Worm (Caenorhabditis elegans) whole organism, L3 larva: ENCODE data around the gene Y39G8B.2.

Source experiments
- R02D3.7 ChIP-seq: fragments of 150-350 bp; optimal IDR thresholded peaks from 2 replicates; lab custom pipeline; 2014; ENCODE audit warnings: missing biosample characterization, missing genetic modification characterization
- aly-2 ChIP-seq: fragments of 150-350 bp; optimal IDR thresholded peaks from 2 replicates; lab custom pipeline; 2014; ENCODE audit warnings: missing biosample characterization, missing genetic modification characterization
- ceh-28 ChIP-seq: fragments of 150-350 bp; optimal IDR thresholded peaks from 2 replicates; lab custom pipeline; 2014; ENCODE audit warnings: missing biosample characterization, missing genetic modification reagents, missing genetic modification characterization
- egl-5 ChIP-seq: fragments of 150-350 bp; optimal IDR thresholded peaks from 2 replicates; lab custom pipeline; 2017; ENCODE audit warnings: missing biosample characterization, missing genetic modification reagents, missing genetic modification characterization, inconsistent platforms
- elt-2 ChIP-seq: sonication (generic microtip); optimal IDR thresholded peaks from 2 replicates; lab custom pipeline; 2016; ENCODE audit warnings: missing genetic modification reagents, mild to moderate bottlenecking, missing genetic modification characterization, missing compliant biosample characterization
- elt-3 ChIP-seq, 3 experiments: fragments of 150-350 bp in 1 of 3; sonication (generic microtip) in 2 of 3; optimal IDR thresholded peaks; 2 replicates in 2 of 3; 4 replicates in 1 of 3; lab custom pipeline; 2014 to 2017; ENCODE audit warnings: missing biosample characterization in 3 of 3, missing genetic modification characterization in 3 of 3
- mdl-1 ChIP-seq: fragments of 150-350 bp; optimal IDR thresholded peaks from 2 replicates; lab custom pipeline; 2014; ENCODE audit warnings: missing biosample characterization, missing genetic modification characterization
- nhr-11 ChIP-seq: fragments of 150-350 bp; optimal IDR thresholded peaks from 2 replicates; lab custom pipeline; 2014; ENCODE audit warnings: missing biosample characterization, missing genetic modification characterization
- nhr-12 ChIP-seq: fragments of 150-350 bp; optimal IDR thresholded peaks from 2 replicates; lab custom pipeline; 2014; ENCODE audit warnings: missing biosample characterization, missing genetic modification characterization
- pha-4 ChIP-seq: fragments of 150-350 bp; optimal IDR thresholded peaks from 2 replicates; lab custom pipeline; 2014; ENCODE audit warnings: missing biosample characterization, missing genetic modification reagents, missing genetic modification characterization
- pqm-1 ChIP-seq: fragments of 150-350 bp; optimal IDR thresholded peaks from 2 replicates; lab custom pipeline; 2017; ENCODE audit warnings: missing biosample characterization, missing genetic modification characterization, inconsistent platforms
- skn-1 ChIP-seq: fragments of 150-350 bp; optimal IDR thresholded peaks from 2 replicates; lab custom pipeline; 2014; ENCODE audit warnings: missing biosample characterization, missing genetic modification characterization
- unc-62 ChIP-seq: fragments of 150-350 bp; sonication (generic microtip); optimal IDR thresholded peaks from 4 replicates; lab custom pipeline; 2014; ENCODE audit warnings: missing biosample characterization, missing genetic modification reagents, missing genetic modification characterization
- zag-1 ChIP-seq: fragments of 150-350 bp; optimal IDR thresholded peaks from 2 replicates; lab custom pipeline; 2014; ENCODE audit warnings: missing biosample characterization, missing genetic modification characterization

ce11 chrII:13935907-13936306 is 40.1 kb downstream of the Y39G8B.2 start:
- TF ChIP-seq ceh-28 (no peak), elt-3 (tag; optimal IDR thresholded peaks at IDR 0.05; lab: Kevin White, UChicago) (no peak), mdl-1 (tag; lab: Kevin White, UChicago) (no peak), pqm-1 (no peak), nhr-11 (tag; lab: Kevin White, UChicago) (no peak), skn-1 (tag; lab: Kevin White, UChicago) (no peak), pha-4 (tag; lab: Kevin White, UChicago) (no peak), zag-1 (no peak), nhr-12 (tag; lab: Kevin White, UChicago) (no peak), unc-62 (GFP tag; lab: Kevin White, UChicago) (no peak), R02D3.7 (tag; lab: Kevin White, UChicago) (no peak), elt-2 (tag; lab: Kevin White, UChicago) (no peak), egl-5 (tag; lab: Kevin White, UChicago) (no peak), aly-2 (no peak)
